Worm (Caenorhabditis elegans): ENCODE data around the gene lury-1.

The lury-1 gene

DNA sequence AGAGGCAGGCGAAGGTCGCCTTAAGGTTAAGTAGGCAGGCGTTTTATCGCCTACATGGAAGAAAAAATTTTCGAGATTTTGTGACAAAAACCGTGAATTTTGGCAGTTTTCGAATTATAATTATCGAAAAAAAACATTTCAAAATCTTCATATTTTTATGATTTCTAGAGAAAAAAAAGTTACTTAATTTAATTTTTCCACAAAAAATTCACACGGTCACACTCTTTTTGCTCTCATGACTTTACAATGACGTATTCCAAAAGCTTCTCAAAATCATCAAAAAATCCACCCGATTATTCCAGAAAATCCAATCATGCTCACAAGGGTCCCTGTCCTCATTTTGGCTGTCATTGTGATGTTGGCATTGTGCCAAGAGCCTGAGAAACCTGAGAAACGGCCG, at the start of gene lury-1:
TSS of gene lury-1 (plus strand) at position 301 of the 400 bp plus-strand sequence.
- TF ChIP-seq W03F9.2 (tag; optimal IDR thresholded peaks at IDR 0.05): no peak
- no peak for TF ChIP-seq dao-5 (tag; optimal IDR thresholded peaks at IDR 0.05)

DNA sequence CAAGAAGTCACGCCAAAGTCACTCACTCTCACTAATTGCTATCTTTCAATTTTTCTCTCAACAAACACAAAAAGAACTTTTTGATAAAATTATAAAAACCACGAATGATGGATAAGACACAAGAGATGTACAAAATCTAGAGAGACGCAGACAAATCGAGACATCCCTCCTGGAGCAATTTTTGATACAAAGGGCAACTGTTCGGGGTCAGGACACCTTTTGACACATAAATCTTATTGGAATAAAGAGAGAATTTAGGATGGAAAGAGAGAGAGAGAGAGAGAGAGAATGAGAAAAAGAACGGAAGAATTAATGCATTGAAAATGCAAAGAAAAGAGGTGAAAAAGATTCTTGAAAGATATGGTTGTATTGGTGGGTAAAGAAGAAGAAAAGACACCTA, 49.1 kb upstream of the lury-1 start:
- no peak for TF ChIP-seq W03F9.2 (tag; optimal IDR thresholded peaks at IDR 0.05)

DNA sequence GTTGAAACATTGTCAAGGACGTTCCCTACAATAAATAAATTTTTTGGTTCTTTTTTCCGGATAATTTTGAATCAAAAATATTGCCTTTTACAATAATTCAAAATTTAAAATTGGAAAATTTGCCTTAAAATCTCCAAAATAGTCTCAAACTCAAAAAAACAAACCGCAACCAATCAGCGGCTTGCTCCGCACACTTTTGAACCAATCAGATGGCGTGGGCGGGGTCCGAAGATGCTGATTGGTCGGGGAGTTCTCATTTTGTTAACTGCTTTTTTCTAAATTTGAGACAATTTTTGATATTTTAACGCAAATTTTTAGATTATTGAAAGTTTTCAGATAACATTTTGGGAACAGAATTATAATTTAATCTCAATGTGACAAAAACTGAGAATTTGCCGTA, 48.7 kb upstream of the lury-1 start:
- no peak for TF ChIP-seq dao-5 (tag; optimal IDR thresholded peaks at IDR 0.05)
- no peak for TF ChIP-seq W03F9.2 (tag; optimal IDR thresholded peaks at IDR 0.05)
- no peak for TF ChIP-seq him-1 (tag; optimal IDR thresholded peaks at IDR 0.05)

DNA sequence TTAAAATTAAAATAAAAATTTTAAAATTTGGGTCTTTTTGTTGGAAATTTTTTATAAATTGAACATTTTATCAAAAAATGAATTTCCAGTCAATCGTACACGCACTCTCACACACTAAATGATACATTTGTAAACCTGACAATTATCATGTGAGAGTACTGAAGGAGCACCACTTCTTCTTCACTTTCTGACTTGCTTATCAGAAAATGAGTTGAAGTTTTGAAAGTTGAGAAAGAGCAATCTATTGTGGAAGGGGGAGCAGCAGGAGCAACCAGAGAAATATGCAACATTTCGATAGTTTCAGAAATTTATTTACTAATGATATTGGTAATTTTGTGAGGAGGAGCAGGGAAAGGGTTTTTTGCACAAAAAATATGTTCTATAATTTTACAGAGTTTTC, 48.0 kb upstream of the lury-1 start:
- TF ChIP-seq him-1 (tag; optimal IDR thresholded peaks at IDR 0.05) (no peak), dao-5 (tag; optimal IDR thresholded peaks at IDR 0.05) (no peak), W03F9.2 (tag; optimal IDR thresholded peaks at IDR 0.05) (no peak)

DNA sequence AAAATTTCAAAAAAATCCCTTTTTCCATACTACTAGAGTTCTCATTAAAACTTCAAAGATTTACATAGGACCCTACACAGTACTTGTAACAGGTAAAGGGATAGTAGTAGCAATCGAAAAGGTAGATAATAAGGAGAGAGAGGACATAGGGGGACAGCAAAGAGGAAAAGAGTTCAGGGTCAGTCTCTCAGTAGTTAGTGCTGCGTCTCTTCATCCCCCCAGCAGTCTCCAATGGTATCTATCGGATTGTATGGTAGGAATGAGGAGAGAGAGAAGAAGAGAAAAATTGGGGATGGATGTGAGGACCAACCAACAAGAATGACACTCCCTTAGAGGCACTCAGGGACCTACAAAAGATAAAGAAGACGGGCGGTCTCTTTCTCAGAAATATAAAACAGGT, 46.7 kb upstream of the lury-1 start:
- TF ChIP-seq W03F9.2 (tag; optimal IDR thresholded peaks at IDR 0.05) (no peak), him-1 (tag; optimal IDR thresholded peaks at IDR 0.05) (no peak), dao-5 (tag; optimal IDR thresholded peaks at IDR 0.05) (no peak)

DNA sequence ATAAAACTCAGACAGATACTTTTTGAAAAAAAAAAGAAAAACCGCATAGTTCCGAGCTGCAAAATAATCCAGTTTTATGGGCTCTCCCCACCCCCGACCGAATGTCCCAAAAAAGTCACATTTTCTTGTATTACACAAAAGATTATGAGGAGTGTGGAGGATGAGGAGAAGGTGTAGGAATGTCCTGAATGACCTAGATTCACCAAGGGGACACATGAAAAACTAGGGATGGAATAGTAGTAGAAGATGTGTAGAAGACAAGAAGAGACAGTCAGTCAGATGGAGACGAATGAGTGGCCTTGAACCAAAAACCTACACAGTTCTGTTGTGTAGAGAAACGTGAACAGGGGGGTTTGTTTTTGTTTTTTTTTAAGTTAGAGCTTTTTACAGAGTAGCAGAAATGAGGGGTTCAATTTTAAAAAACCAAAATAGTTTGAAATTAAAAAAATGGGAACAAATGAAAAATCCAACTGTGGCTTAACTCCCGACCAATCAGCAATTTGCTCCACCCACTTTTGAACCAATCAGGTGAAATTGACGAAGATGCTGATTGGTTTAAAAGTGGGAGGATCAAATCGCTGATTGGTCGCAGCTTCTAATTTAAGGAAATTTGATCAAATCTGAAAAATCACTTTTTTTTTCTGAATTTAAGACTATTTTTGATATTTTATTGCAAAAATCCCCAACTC, 43.6 kb upstream of the lury-1 start:
- no peak for TF ChIP-seq him-1 (tag; optimal IDR thresholded peaks at IDR 0.05)
- no peak for TF ChIP-seq dao-5 (tag; optimal IDR thresholded peaks at IDR 0.05)
- TF ChIP-seq W03F9.2 (tag; optimal IDR thresholded peaks at IDR 0.05): no peak

DNA sequence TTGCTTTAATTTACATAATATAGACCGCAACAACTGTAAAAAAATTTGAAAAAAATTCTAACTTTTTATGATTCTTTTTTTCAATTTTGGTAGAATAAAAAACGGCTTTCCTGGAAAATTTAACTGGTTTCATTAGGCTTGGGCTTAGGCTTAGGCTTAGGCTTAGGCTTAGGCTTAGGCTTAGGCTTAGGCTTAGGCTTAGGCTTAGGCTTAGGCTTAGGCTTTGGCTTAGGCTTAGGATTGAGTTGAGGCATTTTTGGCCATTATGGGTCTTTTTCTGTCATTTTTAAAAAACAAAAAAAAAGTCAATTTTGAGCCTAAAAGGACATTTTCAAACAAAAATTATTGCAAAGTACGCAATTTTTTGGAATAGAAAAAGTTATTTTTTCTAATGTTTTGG, 42.4 kb upstream of the lury-1 start:
- TF ChIP-seq W03F9.2 (tag; optimal IDR thresholded peaks at IDR 0.05) (no peak), dao-5 (tag; optimal IDR thresholded peaks at IDR 0.05) (no peak), him-1 (tag; optimal IDR thresholded peaks at IDR 0.05) (no peak)

DNA sequence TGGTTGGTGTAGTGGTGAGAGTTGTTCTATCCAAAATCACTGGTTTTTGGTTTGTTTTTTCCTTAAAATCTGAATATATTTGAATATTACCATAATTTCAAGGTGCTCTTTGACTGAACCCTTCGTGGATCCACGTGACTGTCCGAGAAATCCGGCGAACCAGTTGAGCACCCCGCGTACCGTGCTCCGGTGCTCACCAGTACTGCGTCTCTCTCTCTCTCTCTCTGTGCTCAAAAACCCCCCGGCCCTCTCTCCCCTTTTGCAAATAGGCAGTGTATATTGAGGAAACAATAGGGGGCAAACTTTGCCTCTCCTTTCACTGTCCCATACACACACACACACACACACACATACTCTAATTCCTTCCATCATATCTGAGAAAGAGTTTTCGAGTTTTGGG, 36.3 kb upstream of the lury-1 start:
- no peak for TF ChIP-seq dao-5 (tag; optimal IDR thresholded peaks at IDR 0.05)
- TF ChIP-seq him-1 (tag; optimal IDR thresholded peaks at IDR 0.05): no peak
- no peak for TF ChIP-seq W03F9.2 (tag; optimal IDR thresholded peaks at IDR 0.05)

DNA sequence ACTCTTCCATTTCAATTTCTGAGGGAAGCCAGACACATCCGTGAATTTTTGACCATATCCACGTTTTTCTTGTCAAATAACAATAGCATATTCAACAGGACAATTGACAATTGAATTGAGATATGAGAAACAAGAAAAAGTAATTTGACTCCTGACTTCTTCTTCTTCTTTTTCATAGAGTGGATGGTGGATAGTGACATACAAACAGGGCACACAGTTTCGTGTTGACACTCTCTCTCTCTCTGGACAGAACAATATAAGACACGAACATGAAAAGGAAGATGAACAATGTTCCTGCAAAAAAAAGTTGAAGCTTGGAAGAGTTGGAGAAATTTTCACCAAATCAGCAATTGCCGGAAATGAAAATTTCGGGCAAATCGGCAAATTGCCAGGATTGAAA, 35.1 kb upstream of the lury-1 start:
- TF ChIP-seq dao-5 (tag; optimal IDR thresholded peaks at IDR 0.05): no peak
- TF ChIP-seq him-1 (tag; optimal IDR thresholded peaks at IDR 0.05): no peak
- no peak for TF ChIP-seq W03F9.2 (tag; optimal IDR thresholded peaks at IDR 0.05)

DNA sequence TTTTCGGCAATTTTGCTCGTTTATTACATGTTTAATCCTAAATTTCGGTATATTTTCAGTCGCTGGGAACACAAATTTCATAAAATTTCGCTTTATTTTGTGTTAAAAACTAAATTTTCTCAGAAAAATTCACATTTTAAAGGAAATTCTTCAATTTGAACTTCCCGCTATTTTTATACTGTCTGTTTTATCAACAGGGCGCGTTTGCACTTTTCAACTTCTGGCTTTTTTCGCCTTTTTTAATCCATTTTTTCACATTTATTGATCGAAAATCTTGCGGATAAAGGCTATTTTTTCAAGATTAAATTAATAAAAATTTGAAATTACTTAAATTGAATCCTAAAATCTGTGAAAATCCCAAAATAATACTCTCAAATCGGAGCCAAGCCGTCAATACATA, 34.1 kb upstream of the lury-1 start:
- TF ChIP-seq dao-5 (tag; optimal IDR thresholded peaks at IDR 0.05): no peak
- no peak for TF ChIP-seq him-1 (tag; optimal IDR thresholded peaks at IDR 0.05)
- TF ChIP-seq W03F9.2 (tag; optimal IDR thresholded peaks at IDR 0.05): no peak

DNA sequence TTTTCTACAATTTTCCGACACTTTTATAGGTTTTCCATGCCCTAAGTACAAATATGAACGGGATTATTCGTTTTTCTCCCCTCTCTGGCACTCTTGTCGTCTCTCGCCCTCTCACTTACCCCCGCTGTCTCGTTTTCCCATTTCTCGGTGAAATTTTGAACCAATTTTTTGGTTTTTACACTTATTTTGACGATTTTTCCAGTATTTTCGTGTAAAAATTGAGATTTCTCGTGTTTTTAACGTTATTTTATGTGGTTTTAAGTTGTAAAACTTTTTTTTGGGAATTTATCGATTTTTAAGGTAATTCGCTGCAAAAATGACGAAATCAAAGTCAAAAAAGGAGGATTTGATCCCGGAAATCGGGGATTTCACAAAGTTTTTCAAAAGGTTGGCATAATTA, 33.6 kb upstream of the lury-1 start, which contains the start of gene Y75B8A.7:
TSS of gene Y75B8A.7 (plus strand) at position 301 of the 400 bp plus-strand sequence.
- no peak for TF ChIP-seq W03F9.2 (tag; optimal IDR thresholded peaks at IDR 0.05)
- no peak for TF ChIP-seq dao-5 (tag; optimal IDR thresholded peaks at IDR 0.05)
- TF ChIP-seq him-1 (tag; optimal IDR thresholded peaks at IDR 0.05): no peak

DNA sequence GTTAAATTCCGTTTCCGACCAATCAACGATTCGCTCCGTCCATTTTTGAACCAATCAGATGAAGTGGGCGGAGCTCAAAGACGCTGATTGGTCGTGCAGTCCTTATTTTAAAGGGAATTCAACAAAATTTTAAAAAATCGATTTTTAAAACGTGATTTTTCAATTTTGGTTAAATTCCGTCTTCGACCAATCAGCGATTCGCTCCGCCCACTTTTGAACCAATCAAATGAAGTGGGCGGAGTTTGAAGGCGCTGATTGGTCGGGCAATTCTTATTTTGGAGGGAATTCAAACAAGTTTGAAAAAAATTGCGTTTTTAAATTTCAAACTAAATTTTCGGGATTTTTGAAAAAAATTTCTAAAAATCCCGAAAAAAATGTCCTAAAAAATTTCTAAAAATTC, 32.7 kb upstream of the lury-1 start:
- no peak for TF ChIP-seq W03F9.2 (tag; optimal IDR thresholded peaks at IDR 0.05)
- TF ChIP-seq him-1 (tag; optimal IDR thresholded peaks at IDR 0.05): no peak
- no peak for TF ChIP-seq dao-5 (tag; optimal IDR thresholded peaks at IDR 0.05)

DNA sequence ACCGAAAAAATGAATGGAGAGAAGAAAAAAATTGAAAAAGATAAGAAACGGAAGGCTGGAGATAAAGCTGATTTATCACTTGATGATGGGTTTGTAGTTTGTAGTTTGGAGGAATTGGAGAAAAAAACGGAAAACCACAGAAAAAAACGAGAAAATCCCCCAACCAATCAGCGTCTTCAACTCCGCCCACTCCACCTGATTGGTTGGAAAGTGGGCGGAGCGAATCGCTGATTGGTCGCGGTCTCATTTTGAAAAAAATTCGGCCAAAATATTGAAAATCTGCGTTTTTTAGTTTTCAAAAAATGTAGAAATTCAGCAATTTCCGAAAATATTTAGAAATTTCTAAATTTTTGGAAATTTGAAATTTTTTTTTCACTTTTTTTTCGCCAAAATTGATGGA, 30.5 kb upstream of the lury-1 start:
- no peak for TF ChIP-seq W03F9.2 (tag; optimal IDR thresholded peaks at IDR 0.05)
- TF ChIP-seq him-1 (tag; optimal IDR thresholded peaks at IDR 0.05): no peak

DNA sequence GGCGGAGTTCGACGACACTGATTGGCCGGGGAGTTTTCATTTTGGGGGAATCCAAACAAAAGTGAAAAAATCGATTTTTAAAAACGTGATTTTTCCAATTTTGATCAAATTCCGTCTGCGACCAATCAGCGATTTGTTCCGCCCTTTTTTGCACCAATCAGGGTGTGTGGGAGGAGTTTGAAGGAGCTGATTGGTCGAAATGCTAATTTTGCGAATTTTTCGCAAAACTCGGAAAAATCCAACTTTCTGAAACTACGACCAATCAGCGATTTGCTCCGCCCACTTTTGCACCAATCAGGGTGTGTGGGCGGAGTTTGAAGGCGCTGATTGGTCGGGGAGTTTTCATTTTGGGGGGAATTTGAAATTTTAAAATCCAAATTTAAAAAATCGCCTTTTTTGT, 29.6 kb upstream of the lury-1 start:
- TF ChIP-seq W03F9.2 (tag; optimal IDR thresholded peaks at IDR 0.05) (no peak), him-1 (tag; optimal IDR thresholded peaks at IDR 0.05) (no peak), dao-5 (tag; optimal IDR thresholded peaks at IDR 0.05) (no peak)

DNA sequence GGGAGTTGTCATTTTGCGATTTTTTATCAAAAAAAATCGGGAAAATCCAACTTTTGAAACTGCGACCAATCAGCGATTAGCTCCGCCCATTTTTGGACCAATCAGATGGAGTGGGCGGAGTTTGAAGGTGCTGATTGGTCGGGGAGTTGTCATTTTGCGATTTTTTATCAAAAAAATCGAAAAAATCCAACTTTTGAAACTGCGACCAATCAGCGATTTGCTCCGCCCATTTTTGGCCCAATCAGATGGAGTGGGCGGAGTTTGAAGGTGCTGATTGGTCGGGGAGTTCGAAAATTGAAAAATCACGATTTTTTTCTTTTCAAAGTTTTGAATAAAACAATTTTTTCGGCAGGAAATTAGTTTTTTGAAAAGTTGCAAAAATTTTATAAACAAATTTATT, 28.6 kb upstream of the lury-1 start:
- TF ChIP-seq him-1 (tag; optimal IDR thresholded peaks at IDR 0.05) (no peak), dao-5 (tag; optimal IDR thresholded peaks at IDR 0.05) (no peak), W03F9.2 (tag; optimal IDR thresholded peaks at IDR 0.05) (no peak)
